Fruit fly (Drosophila melanogaster) whole organism, embryonic: Measurements from ENCODE around the gene CG4570.

Source experiments
- Aef1 ChIP-seq: fragments of 200-800 bp; sonication (Bioruptor generic); IDR thresholded peaks from 3 replicates; pipeline ENCODE4 v1.3.6; 2022; ENCODE audit warnings: missing biosample characterization, missing genetic modification characterization
- Awh ChIP-seq: fragments of 200-800 bp; sonication (Bioruptor generic); IDR thresholded peaks from 2 replicates; pipeline ENCODE4, ENCODE4 v1.3.6; 2022; ENCODE audit warnings: missing biosample characterization, missing genetic modification characterization
- BEAF-32 ChIP-seq: fragments of 200-800 bp; sonication (Bioruptor generic); optimal IDR thresholded peaks from 3 replicates; lab custom pipeline; 2017; ENCODE audit warnings: missing biosample characterization, missing genetic modification characterization, mild to moderate bottlenecking, moderate library complexity, missing genetic modification reagents
- BtbVII ChIP-seq: fragments of 200-800 bp; sonication (Bioruptor generic); optimal IDR thresholded peaks from 3 replicates; lab custom pipeline; 2017; ENCODE audit warnings: missing biosample characterization, mild to moderate bottlenecking, missing genetic modification characterization
- Bteb2 ChIP-seq: fragments of 200-800 bp; sonication (Bioruptor generic); optimal IDR thresholded peaks from 2 replicates; lab custom pipeline; 2016; ENCODE audit warnings: missing biosample characterization, missing genetic modification characterization
- C15 ChIP-seq: fragments of 200-800 bp; sonication (Bioruptor generic); IDR thresholded peaks from 3 replicates; pipeline ENCODE4 v1.3.6; 2022; ENCODE audit warnings: missing biosample characterization, missing genetic modification characterization
- CG10431 ChIP-seq: fragments of 200-800 bp; sonication (Bioruptor generic); optimal IDR thresholded peaks from 3 replicates; lab custom pipeline; 2018; ENCODE audit warnings: missing biosample characterization, mild to moderate bottlenecking, missing genetic modification characterization
- CG11695 ChIP-seq: fragments of 200-800 bp; sonication (Bioruptor generic); IDR thresholded peaks from 3 replicates; pipeline ENCODE4 v1.3.6; 2022; ENCODE audit warnings: missing biosample characterization, missing genetic modification characterization
- CG12769 ChIP-seq: fragments of 200-800 bp; sonication (Bioruptor generic); optimal IDR thresholded peaks from 2 replicates; lab custom pipeline; 2019; ENCODE audit warnings: missing biosample characterization, mild to moderate bottlenecking, missing genetic modification characterization, moderate library complexity
- CG14965 ChIP-seq: fragments of 200-800 bp; sonication (Bioruptor generic); optimal IDR thresholded peaks from 2 replicates; lab custom pipeline; 2016; ENCODE audit warnings: missing biosample characterization, missing genetic modification characterization, borderline replicate concordance
- CG1529 ChIP-seq: fragments of 200-800 bp; sonication (Bioruptor generic); optimal IDR thresholded peaks from 3 replicates; lab custom pipeline; 2018; ENCODE audit warnings: missing biosample characterization, missing genetic modification characterization
- CG15696 ChIP-seq: fragments of 200-800 bp; sonication (Bioruptor generic); optimal IDR thresholded peaks from 2 replicates; lab custom pipeline; 2019; ENCODE audit warnings: missing biosample characterization, mild to moderate bottlenecking, missing genetic modification characterization, moderate library complexity
- CG1602 ChIP-seq: fragments of 200-800 bp; sonication (Bioruptor generic); optimal IDR thresholded peaks from 3 replicates; lab custom pipeline; 2016; ENCODE audit warnings: missing biosample characterization, missing genetic modification characterization
- CG1603 ChIP-seq: fragments of 200-800 bp; sonication (Bioruptor generic); optimal IDR thresholded peaks from 2 replicates; lab custom pipeline; 2019; ENCODE audit warnings: missing biosample characterization, mild to moderate bottlenecking, missing genetic modification characterization, moderate library complexity
- CG16813 ChIP-seq: fragments of 200-800 bp; sonication (Bioruptor generic); IDR thresholded peaks from 3 replicates; pipeline ENCODE4 v1.3.6; 2022; ENCODE audit warnings: missing biosample characterization, missing genetic modification characterization; ENCODE audit not compliant: partially characterized antibody
- CG2129 ChIP-seq: fragments of 200-800 bp; sonication (Bioruptor generic); IDR thresholded peaks from 2 replicates; pipeline ENCODE4 v1.3.6; 2022; ENCODE audit warnings: missing biosample characterization, missing genetic modification characterization; ENCODE audit not compliant: partially characterized antibody
- CG31365 ChIP-seq: fragments of 200-800 bp; sonication (Bioruptor generic); optimal IDR thresholded peaks from 2 replicates; lab custom pipeline; 2018; ENCODE audit warnings: missing biosample characterization, mild to moderate bottlenecking, missing genetic modification characterization
- CG3726 ChIP-seq: fragments of 200-800 bp; sonication (Bioruptor generic); IDR thresholded peaks from 3 replicates; pipeline ENCODE4, ENCODE4 v1.3.6; 2022; ENCODE audit warnings: missing biosample characterization, missing genetic modification characterization
- CG42726 ChIP-seq: fragments of 200-800 bp; sonication (Bioruptor generic); IDR thresholded peaks from 2 replicates; pipeline ENCODE4 v1.3.6; 2022; ENCODE audit warnings: missing biosample characterization, missing genetic modification characterization; ENCODE audit not compliant: partially characterized antibody
- CG4282 ChIP-seq: fragments of 200-800 bp; sonication (Bioruptor generic); optimal IDR thresholded peaks from 2 replicates; lab custom pipeline; 2016; ENCODE audit warnings: missing biosample characterization, missing genetic modification characterization
- CG6791 ChIP-seq: fragments of 200-800 bp; sonication (Bioruptor generic); IDR thresholded peaks from 3 replicates; pipeline ENCODE4 v1.3.6; 2022; ENCODE audit warnings: missing biosample characterization, missing genetic modification characterization; ENCODE audit not compliant: partially characterized antibody
- CG7928 ChIP-seq: fragments of 200-800 bp; sonication (Bioruptor generic); optimal IDR thresholded peaks from 2 replicates; lab custom pipeline; 2017; ENCODE audit warnings: missing biosample characterization, mild to moderate bottlenecking, missing genetic modification characterization
- CG9876 ChIP-seq: fragments of 200-800 bp; sonication (Bioruptor generic); optimal IDR thresholded peaks from 2 replicates; lab custom pipeline; 2016; ENCODE audit warnings: missing biosample characterization, missing genetic modification characterization
- Chrac-16 ChIP-seq: fragments of 200-800 bp; sonication (Bioruptor generic); optimal IDR thresholded peaks from 3 replicates; lab custom pipeline; 2016; ENCODE audit warnings: missing biosample characterization, missing genetic modification characterization
- D19A ChIP-seq: fragments of 200-800 bp; optimal IDR thresholded peaks from 3 replicates; lab custom pipeline; 2019; ENCODE audit warnings: missing biosample characterization, mild to moderate bottlenecking, missing genetic modification characterization, moderate library complexity
- E2f2 ChIP-seq: fragments of 200-800 bp; sonication (Bioruptor generic); IDR thresholded peaks from 2 replicates; pipeline ENCODE4 v1.3.6; 2022; ENCODE audit warnings: missing biosample characterization, missing genetic modification characterization
- ERR ChIP-seq: fragments of 200-800 bp; sonication (Bioruptor generic); optimal IDR thresholded peaks from 2 replicates; lab custom pipeline; 2016; ENCODE audit warnings: missing biosample characterization, missing genetic modification characterization
- Hmr ChIP-seq: fragments of 200-800 bp; sonication (Bioruptor generic); optimal IDR thresholded peaks from 3 replicates; lab custom pipeline; 2017; ENCODE audit warnings: mild to moderate bottlenecking, missing biosample characterization, missing genetic modification reagents, missing genetic modification characterization
- Hr3 ChIP-seq: fragments of 200-800 bp; sonication (Bioruptor generic); optimal IDR thresholded peaks from 3 replicates; lab custom pipeline; 2016; ENCODE audit warnings: missing biosample characterization, missing genetic modification characterization
- Mes4 ChIP-seq: fragments of 200-800 bp; sonication (Bioruptor generic); optimal IDR thresholded peaks from 2 replicates; lab custom pipeline; 2016; ENCODE audit warnings: missing biosample characterization, missing genetic modification characterization
- bab2 ChIP-seq: fragments of 200-800 bp; sonication (Bioruptor generic); optimal IDR thresholded peaks from 2 replicates; lab custom pipeline; 2016; ENCODE audit warnings: missing biosample characterization, missing genetic modification characterization
- bcd ChIP-seq: fragments of 200-800 bp; sonication (Bioruptor generic); optimal IDR thresholded peaks from 2 replicates; lab custom pipeline; 2017; ENCODE audit warnings: missing biosample characterization, mild to moderate bottlenecking, missing genetic modification characterization
- corto ChIP-seq: fragments of 200-800 bp; sonication (Bioruptor generic); optimal IDR thresholded peaks from 2 replicates; lab custom pipeline; 2016; ENCODE audit warnings: missing biosample characterization, mild to moderate bottlenecking, missing genetic modification characterization, moderate library complexity
- croc ChIP-seq: fragments of 200-800 bp; sonication (Bioruptor generic); conservative IDR thresholded peaks from 3 replicates; pipeline ENCODE4 v1.3.6; 2022; ENCODE audit warnings: missing biosample characterization, missing genetic modification characterization
- dati ChIP-seq: fragments of 200-800 bp; sonication (Bioruptor generic); IDR thresholded peaks from 2 replicates; pipeline ENCODE4 v1.3.6; 2022; ENCODE audit warnings: missing biosample characterization, missing genetic modification characterization
- gem ChIP-seq: fragments of 200-800 bp; sonication (Bioruptor generic); optimal IDR thresholded peaks from 2 replicates; lab custom pipeline; 2019; ENCODE audit warnings: missing biosample characterization, mild to moderate bottlenecking, missing genetic modification characterization, moderate library complexity
- ind ChIP-seq: fragments of 200-800 bp; sonication (Bioruptor generic); optimal IDR thresholded peaks from 3 replicates; lab custom pipeline; 2016; ENCODE audit warnings: missing biosample characterization, missing genetic modification characterization
- luna ChIP-seq: fragments of 200-800 bp; sonication (Bioruptor generic); optimal IDR thresholded peaks from 2 replicates; lab custom pipeline; 2016; ENCODE audit warnings: missing biosample characterization, missing genetic modification characterization
- nom ChIP-seq: fragments of 200-800 bp; sonication (Bioruptor generic); optimal IDR thresholded peaks from 2 replicates; lab custom pipeline; 2017; ENCODE audit warnings: missing biosample characterization, missing genetic modification characterization, mild to moderate bottlenecking, moderate library complexity, missing genetic modification reagents
- pzg ChIP-seq: fragments of 200-800 bp; sonication (Bioruptor generic); optimal IDR thresholded peaks from 3 replicates; lab custom pipeline; 2018; ENCODE audit warnings: missing biosample characterization, mild to moderate bottlenecking, missing genetic modification characterization, moderate library complexity
- slou ChIP-seq: fragments of 200-800 bp; sonication (Bioruptor generic); optimal IDR thresholded peaks from 3 replicates; lab custom pipeline; 2016; ENCODE audit warnings: missing biosample characterization, missing genetic modification characterization
- sqz ChIP-seq: fragments of 200-800 bp; sonication (Bioruptor generic); optimal IDR thresholded peaks from 3 replicates; lab custom pipeline; 2018; ENCODE audit warnings: missing biosample characterization, mild to moderate bottlenecking, missing genetic modification characterization
- stwl ChIP-seq: fragments of 200-800 bp; sonication (Bioruptor generic); optimal IDR thresholded peaks from 3 replicates; lab custom pipeline; 2018; ENCODE audit warnings: missing biosample characterization, mild to moderate bottlenecking, missing genetic modification characterization, moderate library complexity
- tup ChIP-seq: fragments of 200-800 bp; sonication (Bioruptor generic); optimal IDR thresholded peaks from 2 replicates; lab custom pipeline; 2016; ENCODE audit warnings: missing biosample characterization, mild to moderate bottlenecking, missing genetic modification characterization, moderate library complexity
- vnd ChIP-seq: fragments of 200-800 bp; sonication (Bioruptor generic); IDR thresholded peaks from 3 replicates; pipeline ENCODE4 v1.3.6; 2022; ENCODE audit warnings: missing biosample characterization, missing genetic modification characterization; ENCODE audit not compliant: partially characterized antibody
- zen ChIP-seq: fragments of 200-800 bp; sonication (Bioruptor generic); optimal IDR thresholded peaks from 3 replicates; lab custom pipeline; 2018; ENCODE audit warnings: missing biosample characterization, mild to moderate bottlenecking, missing genetic modification characterization, moderate library complexity
- zfh2 ChIP-seq: fragments of 200-800 bp; sonication (Bioruptor generic); optimal IDR thresholded peaks from 2 replicates; lab custom pipeline; 2016; ENCODE audit warnings: missing biosample characterization, missing genetic modification characterization

The CG4570 gene

DNA sequence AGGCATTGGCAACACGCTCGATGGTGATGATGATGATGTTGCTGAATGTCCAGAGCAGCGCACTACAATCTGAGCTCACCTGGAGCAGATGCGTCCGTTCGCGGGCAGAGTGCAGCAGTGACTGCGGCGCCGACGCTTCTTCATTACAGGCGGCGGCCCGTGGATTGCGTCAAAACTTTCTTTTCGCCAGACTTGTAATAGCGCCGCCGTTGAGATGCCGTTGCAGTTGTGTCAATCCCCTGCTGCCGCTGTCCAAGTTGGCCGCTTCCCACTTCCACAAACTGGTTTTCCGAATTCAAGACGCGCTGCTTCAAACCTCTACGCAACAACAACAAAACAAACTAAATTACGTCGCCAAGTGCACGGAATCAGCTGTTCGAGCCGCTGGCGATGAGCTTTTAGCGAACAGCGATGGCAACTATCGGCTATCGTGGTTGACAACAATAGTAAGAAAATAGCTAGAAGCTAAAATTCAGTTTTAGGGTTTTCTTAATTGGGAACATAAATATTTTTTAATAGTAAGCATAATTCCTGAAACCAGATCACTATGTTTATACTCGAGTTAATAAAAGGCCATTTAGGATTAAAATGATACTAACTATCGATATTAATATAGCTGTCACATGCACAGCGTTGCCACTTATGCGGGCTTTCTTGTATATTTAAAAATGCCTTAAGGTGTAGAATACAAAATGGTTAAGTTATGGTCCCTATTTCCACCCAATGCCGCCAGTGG, 25.4 kb downstream of the CG4570 start, which contains the start of gene Tpc1 (continued):
- TF ChIP-seq Chrac-16 (peak; percentile 24), CG11695 (GFP tag; lab: Robert Waterston, UW) (no peak), Mes4 (GFP tag; lab: Kevin White, UChicago) (no peak), E2f2 (peak; percentile 94), Aef1 (GFP tag; lab: Robert Waterston, UW) (0 out of 3 replicates have a peak, but pooled peaks have one; percentile 32), CG3726 (GFP tag; lab: Robert Waterston, UW) (no peak), CG15696 (tag; lab: Kevin White, UChicago) (peak; percentile 26), croc (GFP tag; lab: Robert Waterston, UW) (no peak), Bteb2 (peak; percentile 15), vnd (GFP tag; lab: Robert Waterston, UW) (peak; percentile 79), CG14965 (GFP tag; lab: Kevin White, UChicago) (no peak), ERR (no peak), stwl (tag; lab: Kevin White, UChicago) (peak; percentile 36), slou (no peak), pzg (GFP tag; lab: Kevin White, UChicago) (peak; percentile 69)

- TF ChIP-seq CG1603 (tag; lab: Kevin White, UChicago): peak; percentile 58
- TF ChIP-seq CG42726 (GFP tag; lab: Robert Waterston, UW): no peak
- TF ChIP-seq bcd (GFP tag; lab: Kevin White, UChicago): peak; percentile 80
- no peak for TF ChIP-seq corto
- no peak for TF ChIP-seq luna (GFP tag; lab: Kevin White, UChicago)
- peak; percentile 89 for TF ChIP-seq Awh (GFP tag; lab: Robert Waterston, UW)
- no peak for TF ChIP-seq CG10431 (GFP tag; lab: Kevin White, UChicago)
- peak; percentile 19 for TF ChIP-seq bab2 (GFP tag; lab: Kevin White, UChicago)
- TF ChIP-seq CG1602 (GFP tag; lab: Kevin White, UChicago): peak; percentile 19
- TF ChIP-seq CG3726 (GFP tag; lab: Robert Waterston, UW): peak; percentile 63; the same call in 1 of the 3 replicates
- no peak for TF ChIP-seq CG16813
- no peak for TF ChIP-seq CG6791 (GFP tag; lab: Robert Waterston, UW)
- TF ChIP-seq dati: peak; percentile 62; the same call in 1 of the 2 replicates
- peak; percentile 39 for TF ChIP-seq CG7928 (GFP tag; lab: Kevin White, UChicago)
- peak; percentile 77 for TF ChIP-seq Hmr (GFP tag; lab: Kevin White, UChicago)
- peak; percentile 62 for TF ChIP-seq zen
- TF ChIP-seq nom (GFP tag; lab: Kevin White, UChicago): no peak
- no peak for TF ChIP-seq CG9876
- TF ChIP-seq gem (tag; lab: Kevin White, UChicago): peak; percentile 83
- 0 out of 3 replicates have a peak, but pooled peaks have one; percentile 61 for TF ChIP-seq C15 (GFP tag; lab: Robert Waterston, UW)
- peak; percentile 22 for TF ChIP-seq sqz (GFP tag; lab: Kevin White, UChicago)
- peak; percentile 64 for TF ChIP-seq CG12769 (tag; lab: Kevin White, UChicago)
- TF ChIP-seq zfh2: peak; percentile 7
- TF ChIP-seq tup (GFP tag; lab: Kevin White, UChicago): peak; percentile 39
- TF ChIP-seq CG1529 (GFP tag; lab: Kevin White, UChicago): no peak
- peak; percentile 65 for TF ChIP-seq ind (GFP tag; lab: Kevin White, UChicago)
- TF ChIP-seq CG2129: no peak
- peak; percentile 27 for TF ChIP-seq Hr3 (GFP tag; lab: Kevin White, UChicago)
- no peak for TF ChIP-seq CG31365
- no peak for TF ChIP-seq BEAF-32 (GFP tag; lab: Kevin White, UChicago)
- TF ChIP-seq CG4282 (GFP tag; lab: Kevin White, UChicago): no peak
- TF ChIP-seq BtbVII (GFP tag; lab: Kevin White, UChicago): peak; percentile 73
- peak; percentile 82 for TF ChIP-seq D19A (tag; lab: Kevin White, UChicago)
These were observed 27.5 kb downstream of the CG4570 start for dm6 chr3R:10884031-10884677.
